Worm (Caenorhabditis elegans): ENCODE measurements around the gene tag-280.

Gene tag-280

DNA sequence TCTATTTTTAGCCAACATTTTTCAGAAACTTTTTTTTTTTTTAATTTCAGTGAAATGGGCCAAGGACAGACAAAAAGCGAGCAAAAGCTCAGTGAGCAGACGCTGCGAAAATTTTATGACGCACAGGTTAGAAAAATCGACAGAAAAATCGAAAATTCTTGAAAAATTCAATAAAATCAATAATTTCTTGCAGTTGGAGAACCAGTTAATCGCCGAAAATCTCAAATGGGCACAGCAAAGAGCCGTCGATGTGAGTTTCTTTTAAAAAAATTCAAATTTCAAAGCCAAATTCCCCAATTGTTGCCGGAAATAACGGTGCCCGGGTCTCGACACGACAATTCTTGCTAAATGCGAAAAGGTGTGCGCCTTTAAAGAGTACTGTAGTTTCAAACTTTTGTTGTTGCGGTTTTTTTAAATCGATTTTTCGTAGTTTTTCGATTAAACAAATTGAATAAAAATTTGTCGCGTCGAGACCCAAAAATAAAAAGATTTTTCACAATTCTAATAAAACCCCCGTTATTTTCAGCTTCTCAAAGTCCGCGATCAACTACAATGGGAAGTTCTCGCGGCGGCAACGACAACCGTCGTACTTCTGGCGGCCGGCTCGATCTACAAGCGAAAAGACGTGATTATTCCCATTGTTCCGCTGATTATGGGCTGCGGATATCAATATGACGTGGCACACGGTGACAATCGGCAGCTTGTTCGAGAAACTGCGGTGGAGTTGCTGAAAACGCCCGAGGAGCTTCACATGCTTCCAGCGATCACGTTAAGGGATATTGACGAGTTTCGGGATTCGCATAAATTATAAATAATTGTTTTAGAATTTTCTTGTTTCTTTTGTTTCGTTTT is at the start of gene tag-280:
tag-280 (plus strand) TSS at position 51 of the 852 bp plus-strand sequence.
- no peak for TF ChIP-seq ztf-23 (GFP tag; IDR thresholded peaks at IDR 0.05)
- TF ChIP-seq T22C8.4 (GFP tag; IDR thresholded peaks at IDR 0.05): no peak
- no peak for TF ChIP-seq med-1 (GFP tag; optimal IDR thresholded peaks at IDR 0.05; ENCODE audit: insufficient read depth)
- no peak for TF ChIP-seq flt-1 (GFP tag; IDR thresholded peaks at IDR 0.05)
- TF ChIP-seq klf-2 (GFP tag; conservative IDR thresholded peaks at IDR 0.05): no peak
- TF ChIP-seq tab-1 (GFP tag; IDR thresholded peaks at IDR 0.05): no peak
- no peak for TF ChIP-seq ref-1 (GFP tag; conservative IDR thresholded peaks at IDR 0.05)
- no peak for TF ChIP-seq ztf-29 (GFP tag; IDR thresholded peaks at IDR 0.05)
- no peak for TF ChIP-seq cog-1 (tag; optimal IDR thresholded peaks at IDR 0.05)

DNA sequence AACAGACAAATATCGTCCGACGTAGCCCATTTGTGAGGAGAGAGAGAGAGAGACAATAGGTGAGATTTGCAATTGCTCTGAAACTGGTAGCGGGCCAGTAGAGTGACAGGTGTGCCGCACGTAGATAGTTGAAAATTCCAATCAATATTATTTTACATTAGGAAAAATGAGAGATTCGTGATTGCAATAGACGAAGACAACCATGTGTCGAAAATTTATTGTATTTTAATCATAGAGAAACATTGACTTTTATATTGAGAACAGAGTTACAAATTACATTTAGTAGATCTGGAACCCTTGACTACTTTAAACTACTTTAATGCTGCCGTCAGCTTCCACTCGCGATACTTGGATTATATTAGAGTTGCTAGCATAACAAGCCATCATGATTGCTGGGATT is 48.0 kb upstream of the tag-280 start, which contains the start of gene Y57A10C.1:
Y57A10C.1 (minus strand) TSS at position 101 of the 400 bp plus-strand sequence.
- TF ChIP-seq cog-1 (tag; optimal IDR thresholded peaks at IDR 0.05): no peak
- TF ChIP-seq tab-1 (GFP tag; IDR thresholded peaks at IDR 0.05): no peak
- TF ChIP-seq ztf-29 (GFP tag; IDR thresholded peaks at IDR 0.05): no peak

DNA sequence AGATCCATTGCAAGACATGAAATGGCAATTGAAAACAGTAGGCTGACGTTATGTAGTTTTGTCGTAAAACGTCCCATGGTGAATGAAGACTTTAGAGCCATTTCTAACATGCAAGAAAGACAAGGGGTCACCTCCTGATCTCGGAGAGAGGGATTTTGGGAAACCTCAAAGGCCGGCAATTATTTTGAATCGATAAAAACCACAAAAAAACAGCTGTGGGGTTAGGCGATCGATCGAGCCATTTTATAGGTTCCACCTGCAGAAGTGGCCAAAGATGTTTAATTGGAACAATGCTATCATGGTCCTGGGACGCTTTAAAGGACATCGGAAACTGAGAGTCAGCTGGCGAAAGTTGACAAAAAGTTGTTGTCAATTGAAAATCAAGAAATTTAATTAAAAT is 45.6 kb upstream of the tag-280 start, which contains the start of gene Y57A10C.11:
Y57A10C.11 (minus strand) TSS at position 101 of the 400 bp plus-strand sequence.
- TF ChIP-seq T22C8.4 (GFP tag; IDR thresholded peaks at IDR 0.05) (no peak), tab-1 (GFP tag; IDR thresholded peaks at IDR 0.05) (no peak), ztf-29 (GFP tag; IDR thresholded peaks at IDR 0.05) (no peak), cog-1 (tag; optimal IDR thresholded peaks at IDR 0.05) (no peak), ref-1 (GFP tag; conservative IDR thresholded peaks at IDR 0.05) (no peak), ztf-23 (GFP tag; IDR thresholded peaks at IDR 0.05) (no peak), med-1 (GFP tag; optimal IDR thresholded peaks at IDR 0.05; ENCODE audit: insufficient read depth) (no peak), klf-2 (GFP tag; conservative IDR thresholded peaks at IDR 0.05) (no peak), flt-1 (GFP tag; IDR thresholded peaks at IDR 0.05) (no peak)

DNA sequence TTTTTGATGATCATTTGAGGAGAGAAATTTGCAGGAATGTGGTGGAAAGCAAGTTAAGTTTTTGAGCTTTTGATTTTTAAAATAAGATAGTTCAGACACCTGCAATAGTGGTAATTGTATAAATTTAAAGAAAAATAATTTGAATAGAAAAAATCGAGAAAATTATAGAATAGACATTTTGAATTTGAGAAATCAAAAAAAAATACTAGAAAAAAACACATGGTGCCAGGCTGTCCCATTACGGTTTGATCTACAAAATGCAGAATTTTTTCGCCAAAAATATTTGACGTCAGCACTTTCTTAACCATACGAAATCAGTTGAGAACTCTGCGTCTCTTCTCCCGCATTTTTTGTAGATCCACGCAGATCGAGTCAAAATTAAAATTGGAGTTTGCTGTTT is 42.9 kb upstream of the tag-280 start, which contains the start of gene sre-27:
sre-27 (minus strand) TSS at position 101 of the 400 bp plus-strand sequence.
- no peak for TF ChIP-seq cog-1 (tag; optimal IDR thresholded peaks at IDR 0.05)
- TF ChIP-seq flt-1 (GFP tag; IDR thresholded peaks at IDR 0.05): no peak
- TF ChIP-seq ztf-23 (GFP tag; IDR thresholded peaks at IDR 0.05): no peak
- TF ChIP-seq ztf-29 (GFP tag; IDR thresholded peaks at IDR 0.05): no peak
- no peak for TF ChIP-seq tab-1 (GFP tag; IDR thresholded peaks at IDR 0.05)
- no peak for TF ChIP-seq ref-1 (GFP tag; conservative IDR thresholded peaks at IDR 0.05)
- no peak for TF ChIP-seq T22C8.4 (GFP tag; IDR thresholded peaks at IDR 0.05)
- no peak for TF ChIP-seq klf-2 (GFP tag; conservative IDR thresholded peaks at IDR 0.05)

DNA sequence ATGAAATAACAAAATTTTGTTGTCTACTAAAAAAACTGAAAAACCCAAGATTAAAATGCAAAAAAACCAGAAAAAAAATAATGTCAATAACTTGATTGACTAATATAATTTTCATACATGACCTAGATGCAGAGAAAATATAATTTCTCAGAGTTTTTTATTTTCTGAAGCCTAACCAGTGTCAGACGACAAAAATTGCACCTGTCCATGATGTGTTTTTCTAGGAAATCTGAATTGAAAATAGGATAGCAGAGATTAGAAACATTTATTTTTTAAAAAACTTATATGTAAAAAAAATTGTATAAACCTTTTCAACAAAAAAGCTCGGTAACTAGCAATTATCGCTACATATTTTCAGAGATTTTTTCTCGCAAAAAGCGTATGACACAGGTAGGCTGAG is 42.5 kb upstream of the tag-280 start:
- no peak for TF ChIP-seq ztf-23 (GFP tag; IDR thresholded peaks at IDR 0.05)
- TF ChIP-seq T22C8.4 (GFP tag; IDR thresholded peaks at IDR 0.05): no peak
- no peak for TF ChIP-seq med-1 (GFP tag; optimal IDR thresholded peaks at IDR 0.05; ENCODE audit: insufficient read depth)
- no peak for TF ChIP-seq ref-1 (GFP tag; conservative IDR thresholded peaks at IDR 0.05)
- TF ChIP-seq cog-1 (tag; optimal IDR thresholded peaks at IDR 0.05): no peak
- TF ChIP-seq klf-2 (GFP tag; conservative IDR thresholded peaks at IDR 0.05): no peak
- no peak for TF ChIP-seq ztf-29 (GFP tag; IDR thresholded peaks at IDR 0.05)
- TF ChIP-seq flt-1 (GFP tag; IDR thresholded peaks at IDR 0.05): no peak
- no peak for TF ChIP-seq tab-1 (GFP tag; IDR thresholded peaks at IDR 0.05)

DNA sequence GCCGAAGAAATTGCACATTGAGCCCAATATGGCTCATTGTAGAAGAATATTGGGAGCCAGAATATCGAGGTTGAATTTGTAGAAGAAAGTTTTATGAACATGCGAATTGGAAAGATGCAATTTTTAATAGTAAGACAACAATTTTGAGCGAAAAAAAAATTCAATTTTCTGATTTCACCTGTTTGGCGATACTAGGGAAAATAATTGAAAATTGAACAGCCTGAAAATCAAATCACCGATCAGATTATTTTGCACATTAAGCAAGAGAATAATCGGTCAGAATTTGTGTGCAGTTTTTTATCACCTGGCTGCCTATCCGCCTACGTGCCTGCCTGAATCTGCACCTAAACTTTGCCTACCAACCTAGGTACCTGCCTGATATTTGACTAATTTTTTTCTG is 40.0 kb upstream of the tag-280 start, which contains the start of gene sre-26:
sre-26 (minus strand) TSS at position 101 of the 400 bp plus-strand sequence.
- TF ChIP-seq ztf-29 (GFP tag; IDR thresholded peaks at IDR 0.05): no peak
- TF ChIP-seq flt-1 (GFP tag; IDR thresholded peaks at IDR 0.05): no peak
- no peak for TF ChIP-seq klf-2 (GFP tag; conservative IDR thresholded peaks at IDR 0.05)
- no peak for TF ChIP-seq cog-1 (tag; optimal IDR thresholded peaks at IDR 0.05)
- no peak for TF ChIP-seq tab-1 (GFP tag; IDR thresholded peaks at IDR 0.05)
- TF ChIP-seq med-1 (GFP tag; optimal IDR thresholded peaks at IDR 0.05; ENCODE audit: insufficient read depth): no peak
- no peak for TF ChIP-seq T22C8.4 (GFP tag; IDR thresholded peaks at IDR 0.05)
- TF ChIP-seq ztf-23 (GFP tag; IDR thresholded peaks at IDR 0.05): no peak
- TF ChIP-seq ref-1 (GFP tag; conservative IDR thresholded peaks at IDR 0.05): no peak

DNA sequence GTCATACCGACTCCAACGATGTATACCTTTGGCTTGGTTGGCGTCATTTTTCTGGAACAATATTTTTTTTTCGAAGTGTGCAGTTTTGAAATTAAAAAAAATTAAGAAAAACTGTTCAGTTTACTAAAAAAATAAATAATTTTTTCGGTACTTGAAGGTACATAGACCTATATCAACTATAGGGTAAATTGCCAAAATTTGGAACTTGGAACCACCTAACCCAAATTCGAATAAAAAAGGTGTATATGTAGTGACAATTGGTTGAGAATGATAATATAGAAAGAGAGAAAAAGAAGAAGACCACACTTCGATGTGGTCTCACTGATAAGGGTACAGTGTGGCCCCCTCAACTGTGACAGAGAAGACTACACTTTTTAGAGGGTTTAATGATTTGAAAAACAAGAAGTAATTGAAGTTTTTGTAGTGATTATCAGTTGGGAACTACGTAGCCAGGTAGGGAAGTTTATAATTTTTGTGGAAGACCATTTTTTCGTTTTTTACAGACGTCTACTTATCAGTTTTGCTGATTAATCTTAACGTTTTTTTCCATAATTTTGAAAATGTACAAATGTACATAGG is 34.7 kb upstream of the tag-280 start, which contains the start of gene daf-22:
daf-22 (minus strand) TSS at position 51 of the 579 bp plus-strand sequence.
- TF ChIP-seq cog-1 (tag; optimal IDR thresholded peaks at IDR 0.05): no peak
- TF ChIP-seq klf-2 (GFP tag; conservative IDR thresholded peaks at IDR 0.05): no peak

DNA sequence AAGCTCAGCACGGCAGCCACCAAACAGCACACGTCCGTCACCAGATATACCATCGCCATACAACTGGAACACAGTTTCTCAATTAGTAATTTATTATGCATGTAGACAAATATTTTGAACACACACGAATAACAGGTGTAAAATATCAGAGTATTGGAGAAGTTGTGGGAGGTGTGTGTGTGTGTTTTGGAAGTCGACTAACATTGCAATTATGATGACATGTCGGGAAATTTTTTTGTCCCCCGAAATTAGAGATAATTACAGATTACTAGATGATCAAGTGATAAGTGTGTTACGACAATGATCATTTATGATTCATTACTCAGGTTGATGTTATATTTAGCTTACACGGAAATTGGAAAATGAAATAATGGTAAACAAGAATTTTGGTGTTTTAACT is 30.7 kb upstream of the tag-280 start, which contains the start of gene Y57A10C.8:
Y57A10C.8 (minus strand) TSS at position 101 of the 400 bp plus-strand sequence.
- no peak for TF ChIP-seq tab-1 (GFP tag; IDR thresholded peaks at IDR 0.05)
- TF ChIP-seq T22C8.4 (GFP tag; IDR thresholded peaks at IDR 0.05): no peak
- TF ChIP-seq klf-2 (GFP tag; conservative IDR thresholded peaks at IDR 0.05): no peak
- TF ChIP-seq ztf-23 (GFP tag; IDR thresholded peaks at IDR 0.05): no peak
- TF ChIP-seq flt-1 (GFP tag; IDR thresholded peaks at IDR 0.05): no peak
- TF ChIP-seq cog-1 (tag; optimal IDR thresholded peaks at IDR 0.05): no peak
- TF ChIP-seq ref-1 (GFP tag; conservative IDR thresholded peaks at IDR 0.05): no peak

DNA sequence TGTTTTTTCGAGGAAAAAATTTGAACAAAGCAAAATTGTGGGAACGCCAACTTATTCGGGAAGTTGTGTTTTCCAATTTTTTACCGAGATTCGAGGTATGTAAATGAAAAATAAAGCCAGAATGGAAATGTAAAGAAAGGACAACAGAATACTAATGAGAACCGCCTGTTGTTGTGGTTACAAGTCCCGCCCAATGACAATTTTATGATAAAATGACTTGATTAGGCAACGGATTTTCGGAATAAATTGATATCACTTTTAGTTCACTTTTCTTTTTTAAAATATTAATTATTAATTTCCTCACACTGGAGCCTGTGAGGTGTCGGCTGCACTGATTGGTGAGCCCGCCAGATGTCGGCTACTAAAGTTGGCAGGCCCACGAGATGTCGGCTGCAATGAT is 28.1 kb upstream of the tag-280 start, which contains the start of gene dct-12:
dct-12 (minus strand) TSS at position 101 of the 400 bp plus-strand sequence.
- TF ChIP-seq ref-1 (GFP tag; conservative IDR thresholded peaks at IDR 0.05) (no peak), klf-2 (GFP tag; conservative IDR thresholded peaks at IDR 0.05) (no peak), ztf-23 (GFP tag; IDR thresholded peaks at IDR 0.05) (no peak), med-1 (GFP tag; optimal IDR thresholded peaks at IDR 0.05; ENCODE audit: insufficient read depth) (no peak), T22C8.4 (GFP tag; IDR thresholded peaks at IDR 0.05) (no peak), ztf-29 (GFP tag; IDR thresholded peaks at IDR 0.05) (no peak), flt-1 (GFP tag; IDR thresholded peaks at IDR 0.05) (no peak), cog-1 (tag; optimal IDR thresholded peaks at IDR 0.05) (no peak), tab-1 (GFP tag; IDR thresholded peaks at IDR 0.05) (no peak)
